Fruit fly (Drosophila melanogaster): ENCODE results near the gene fz2.

fz2 gene

dm6 chr3L:19268720-19269401 is 33.7 kb upstream of the fz2 start, which contains the start of the genes Aldh7A1 and CG14085 (continued):
- TF ChIP-seq CG10431 (GFP tag; optimal IDR thresholded peaks at IDR 0.05) = no peak
- TF ChIP-seq Hmx (GFP tag; optimal IDR thresholded peaks at IDR 0.05) = no peak

- TF ChIP-seq CHES-1-like (GFP tag; optimal IDR thresholded peaks at IDR 0.05) = no peak
- no peak for TF ChIP-seq B-H1 (GFP tag; IDR thresholded peaks at IDR 0.05)
- no peak for TF ChIP-seq CG1603 (tag; optimal IDR thresholded peaks at IDR 0.05)
- 0 out of 2 replicates have a peak, but pooled peaks have one; percentile 8 for TF ChIP-seq E2f1 (GFP tag; IDR thresholded peaks at IDR 0.05)
- no peak for TF ChIP-seq Bdp1 (GFP tag; optimal IDR thresholded peaks at IDR 0.05)
- 0 out of 2 replicates have a peak, but pooled peaks have one; percentile 16 for TF ChIP-seq Doc2 (GFP tag; IDR thresholded peaks at IDR 0.05)
- TF ChIP-seq sqz (GFP tag; optimal IDR thresholded peaks at IDR 0.05) = no peak
- no peak for TF ChIP-seq shn (GFP tag; optimal IDR thresholded peaks at IDR 0.05)
- no peak for TF ChIP-seq HLH4C (GFP tag; IDR thresholded peaks at IDR 0.05; ENCODE audit: partially characterized antibody)
These were observed 30.6 kb upstream of the fz2 start, which contains the start of gene CG45081 for dm6 chr3L:19265761-19266160. CG45081 (plus strand) TSS chr3L:19266061.

- TF ChIP-seq CG1832 (GFP tag; optimal IDR thresholded peaks at IDR 0.05) = no peak
- TF ChIP-seq NC2β (GFP tag; optimal IDR thresholded peaks at IDR 0.05) = no peak
- no peak for TF ChIP-seq dati (GFP tag; IDR thresholded peaks at IDR 0.05)
- TF ChIP-seq Vsx1 (GFP tag; optimal IDR thresholded peaks at IDR 0.05) = no peak
- no peak for TF ChIP-seq h (optimal IDR thresholded peaks at IDR 0.05)
- TF ChIP-seq CG12071 (GFP tag; optimal IDR thresholded peaks at IDR 0.05) = peak; percentile 36
- peak; percentile 87 for TF ChIP-seq ci (GFP tag; IDR thresholded peaks at IDR 0.05)
- peak; percentile 66 for TF ChIP-seq CG2120 (GFP tag; optimal IDR thresholded peaks at IDR 0.05)
- peak; percentile 71 for TF ChIP-seq CG10979 (tag; optimal IDR thresholded peaks at IDR 0.05)
- TF ChIP-seq da (GFP tag; optimal IDR thresholded peaks at IDR 0.05) = no peak
- no peak for TF ChIP-seq ash1 (GFP tag; optimal IDR thresholded peaks at IDR 0.05)
- TF ChIP-seq chn (GFP tag; optimal IDR thresholded peaks at IDR 0.05) = peak; percentile 14
- TF ChIP-seq Hmr (GFP tag; optimal IDR thresholded peaks at IDR 0.05) = peak; percentile 75
- peak; percentile 24 for TF ChIP-seq slou (GFP tag; optimal IDR thresholded peaks at IDR 0.05)
- TF ChIP-seq vfl (GFP tag; optimal IDR thresholded peaks at IDR 0.05) = peak; percentile 25
- TF ChIP-seq btn (GFP tag; optimal IDR thresholded peaks at IDR 0.05) = no peak
- TF ChIP-seq mam (GFP tag; optimal IDR thresholded peaks at IDR 0.05) = no peak
- TF ChIP-seq H15 (GFP tag; IDR thresholded peaks at IDR 0.05) = peak; percentile 76
- TF ChIP-seq bsh (GFP tag; optimal IDR thresholded peaks at IDR 0.05) = peak in 1 of 2 experiments; percentile 73
- TF ChIP-seq CG4820 (GFP tag; optimal IDR thresholded peaks at IDR 0.05) = peak; percentile 13
- peak; percentile 59 for TF ChIP-seq Ssrp (tag; optimal IDR thresholded peaks at IDR 0.05)
- no peak for TF ChIP-seq Dref (GFP tag; IDR thresholded peaks at IDR 0.05)
- TF ChIP-seq cg (GFP tag; optimal IDR thresholded peaks at IDR 0.05) = no peak
- TF ChIP-seq CG10959 (GFP tag; IDR thresholded peaks at IDR 0.05) = no peak
- TF ChIP-seq CG13624 (GFP tag; optimal IDR thresholded peaks at IDR 0.05) = no peak
- TF ChIP-seq CG8281 (tag; optimal IDR thresholded peaks at IDR 0.05) = peak; percentile 28
- TF ChIP-seq CG17802 (tag; optimal IDR thresholded peaks at IDR 0.05) = peak; percentile 45
- peak; percentile 61; the same call in 1 of the 2 replicates for TF ChIP-seq danr (GFP tag; IDR thresholded peaks at IDR 0.05)
- no peak for TF ChIP-seq sr (GFP tag; IDR thresholded peaks at IDR 0.05)
- peak; percentile 57 for TF ChIP-seq CG15696 (tag; optimal IDR thresholded peaks at IDR 0.05)
- TF ChIP-seq CG4730 (GFP tag; IDR thresholded peaks at IDR 0.05) = 0 out of 2 replicates have a peak, but pooled peaks have one; percentile 21
- TF ChIP-seq Ets97D (GFP tag; optimal IDR thresholded peaks at IDR 0.05) = no peak
- TF ChIP-seq psq (GFP tag; optimal IDR thresholded peaks at IDR 0.05) = no peak
- peak; percentile 71 for TF ChIP-seq CG31441 (GFP tag; IDR thresholded peaks at IDR 0.05)
- TF ChIP-seq Atf-2 (GFP tag; optimal IDR thresholded peaks at IDR 0.05) = no peak
- peak; percentile 42 for TF ChIP-seq sisA (GFP tag; IDR thresholded peaks at IDR 0.05)
- TF ChIP-seq Mes4 (GFP tag; optimal IDR thresholded peaks at IDR 0.05) = no peak
These were observed 28.9 kb upstream of the fz2 start, which contains the start of gene Max for dm6 chr3L:19264141-19264487. Max (minus strand) TSS chr3L:19264184.
